Worm (Caenorhabditis elegans): Measurements from ENCODE around the gene hrg-2.
A peak's percentile ranks its signal among the peaks of the same experiment; 100 is the strongest.

Gene hrg-2

ce11 chrV:12443754-12444153 lies 33.4 kb upstream of the hrg-2 start, which contains the start of gene pals-39:
TSS of gene pals-39 (minus strand) at chrV:12443854.
- TF ChIP-seq F10B5.3 (tag; optimal IDR thresholded peaks at IDR 0.05): no peak
- TF ChIP-seq pqm-1 (tag; optimal IDR thresholded peaks at IDR 0.05): peak; percentile 21
- TF ChIP-seq daf-16 (GFP tag; optimal IDR thresholded peaks at IDR 0.05): no peak
- peak; percentile 64 for TF ChIP-seq daf-16 (tag; optimal IDR thresholded peaks at IDR 0.05)

- TF ChIP-seq madf-5 (GFP tag; IDR thresholded peaks at IDR 0.05) (no peak), spr-1 (tag; optimal IDR thresholded peaks at IDR 0.05) (no peak), ceh-20 (GFP tag; IDR thresholded peaks at IDR 0.05) (no peak), madf-9 (GFP tag; conservative IDR thresholded peaks at IDR 0.05) (no peak), nhr-42 (GFP tag; IDR thresholded peaks at IDR 0.05) (no peak), nhr-11 (tag; optimal IDR thresholded peaks at IDR 0.05) (no peak), unc-130 (GFP tag; optimal IDR thresholded peaks at IDR 0.05) (no peak), unc-39 (tag; optimal IDR thresholded peaks at IDR 0.05) (no peak), saeg-2 (GFP tag; IDR thresholded peaks at IDR 0.05) (no peak), F44E2.7 (GFP tag; IDR thresholded peaks at IDR 0.05) (no peak), sdz-12 (GFP tag; optimal IDR thresholded peaks at IDR 0.05) (no peak)
Observed at ce11 chrV:12441420-12441819, 31.1 kb upstream of the hrg-2 start, which contains the start of gene pals-37. TSS of gene pals-37 (minus strand) at chrV:12441520.

- TF ChIP-seq hmg-1.1 (GFP tag; IDR thresholded peaks at IDR 0.05): no peak
- no peak for TF ChIP-seq madf-9 (GFP tag; conservative IDR thresholded peaks at IDR 0.05)
- no peak for TF ChIP-seq mdt-29 (GFP tag; IDR thresholded peaks at IDR 0.05)
- TF ChIP-seq mes-2 (tag; optimal IDR thresholded peaks at IDR 0.05; ENCODE audit: poor library complexity, severe bottlenecking): no peak
- no peak for TF ChIP-seq dpl-1 (GFP tag; optimal IDR thresholded peaks at IDR 0.05)
- TF ChIP-seq tra-1 (GFP tag; IDR thresholded peaks at IDR 0.05): no peak
Observed at ce11 chrV:12433717-12434116, 23.4 kb upstream of the hrg-2 start, which contains the start of gene srh-25. TSS of gene srh-25 (minus strand) at chrV:12433817.

- TF ChIP-seq hmg-1.1 (GFP tag; IDR thresholded peaks at IDR 0.05): no peak
- TF ChIP-seq unc-62 (GFP tag; optimal IDR thresholded peaks at IDR 0.05 in 1 of 2): peak in 1 of 2 experiments; percentile 94
- TF ChIP-seq unc-62 (tag; optimal IDR thresholded peaks at IDR 0.05): no peak
Observed at ce11 chrV:12433105-12433504, 22.8 kb upstream of the hrg-2 start.

ce11 chrV:12432111-12432510 lies 21.8 kb upstream of the hrg-2 start, which contains the start of gene C54D10.13:
TSS of gene C54D10.13 (minus strand) at chrV:12432289.
- TF ChIP-seq nhr-28 (tag; optimal IDR thresholded peaks at IDR 0.05) (peak; percentile 86), lim-7 (GFP tag; IDR thresholded peaks at IDR 0.05) (no peak), daf-16 (GFP tag; optimal IDR thresholded peaks at IDR 0.05) (no peak), daf-16 (tag; optimal IDR thresholded peaks at IDR 0.05) (peak; percentile 33), dve-1 (tag; optimal IDR thresholded peaks at IDR 0.05; ENCODE audit: insufficient read depth) (peak; percentile 52), T26A8.4 (GFP tag; IDR thresholded peaks at IDR 0.05) (no peak), nhr-25 (tag; optimal IDR thresholded peaks at IDR 0.05; ENCODE audit: borderline replicate concordance, insufficient read depth) (no peak), zag-1 (tag; optimal IDR thresholded peaks at IDR 0.05) (no peak), tra-1 (GFP tag; IDR thresholded peaks at IDR 0.05) (no peak), nhr-6 (tag; optimal IDR thresholded peaks at IDR 0.05) (peak; percentile 19)

ce11 chrV:12429039-12429438 lies 18.7 kb upstream of the hrg-2 start, which contains the start of gene C54D10.5:
TSS of gene C54D10.5 (plus strand) at chrV:12429339.
- no peak for TF ChIP-seq mxl-3 (GFP tag; optimal IDR thresholded peaks at IDR 0.05)
- no peak for TF ChIP-seq nhr-25 (tag; optimal IDR thresholded peaks at IDR 0.05; ENCODE audit: borderline replicate concordance, insufficient read depth)
- TF ChIP-seq lim-7 (GFP tag; IDR thresholded peaks at IDR 0.05): no peak
- TF ChIP-seq nhr-28 (tag; optimal IDR thresholded peaks at IDR 0.05): no peak
- TF ChIP-seq lsy-2 (tag; optimal IDR thresholded peaks at IDR 0.05): no peak
- no peak for TF ChIP-seq Y48G9A.11 (GFP tag; IDR thresholded peaks at IDR 0.05)
- no peak for TF ChIP-seq R02D3.7 (tag; optimal IDR thresholded peaks at IDR 0.05)
- no peak for TF ChIP-seq ZK546.5 (tag; optimal IDR thresholded peaks at IDR 0.05)
- TF ChIP-seq lin-29 (GFP tag; IDR thresholded peaks at IDR 0.05): no peak
- no peak for TF ChIP-seq snpc-1.2 (GFP tag; IDR thresholded peaks at IDR 0.05)
- no peak for TF ChIP-seq F44E2.7 (GFP tag; IDR thresholded peaks at IDR 0.05)
- TF ChIP-seq lin-1 (GFP tag; IDR thresholded peaks at IDR 0.05): no peak
- no peak for TF ChIP-seq F10B5.3 (tag; optimal IDR thresholded peaks at IDR 0.05)
- TF ChIP-seq hlh-30 (tag; optimal IDR thresholded peaks at IDR 0.05; ENCODE audit: insufficient read depth): no peak
- TF ChIP-seq nhr-111 (GFP tag; optimal IDR thresholded peaks at IDR 0.05): no peak
- no peak for TF ChIP-seq ama-1 (optimal IDR thresholded peaks at IDR 0.05)
- TF ChIP-seq unc-130 (GFP tag; optimal IDR thresholded peaks at IDR 0.05): no peak
- no peak for TF ChIP-seq cey-2 (tag; optimal IDR thresholded peaks at IDR 0.05; ENCODE audit: borderline replicate concordance, insufficient read depth)
- no peak for TF ChIP-seq zip-11 (GFP tag; IDR thresholded peaks at IDR 0.05)

All from whole organism, L4 larva.